Worm (Caenorhabditis elegans): ENCODE measurements around the gene C18D4.4.

Gene C18D4.4

DNA sequence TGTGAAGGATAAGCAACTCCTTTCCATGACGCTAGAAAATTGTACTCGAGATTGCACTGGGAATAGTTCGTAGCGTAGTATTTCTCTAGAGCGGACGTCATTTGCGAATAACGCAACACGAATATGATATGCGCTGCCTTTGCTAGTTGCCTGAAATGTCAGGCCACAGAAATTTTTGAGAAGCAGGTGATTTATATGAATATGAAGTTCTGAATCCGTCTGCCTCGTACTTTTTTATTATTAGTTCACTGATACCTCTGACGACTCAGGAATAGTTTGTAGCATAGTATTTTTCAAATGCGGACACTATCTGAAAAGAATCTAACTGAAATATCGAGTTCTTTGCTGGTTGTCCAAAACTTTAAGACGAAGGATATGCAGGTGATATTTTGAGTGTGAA lies 35.2 kb downstream of the C18D4.4 start, which contains the start of gene srh-118:
TSS of gene srh-118 (minus strand) at position 101 of the 400 bp plus-strand sequence.
- TF ChIP-seq tra-4 (tag; optimal IDR thresholded peaks at IDR 0.05): no peak
- no peak for TF ChIP-seq hmbx-1 (tag; optimal IDR thresholded peaks at IDR 0.05)
- TF ChIP-seq ama-1 (optimal IDR thresholded peaks at IDR 0.05): no peak
- no peak for TF ChIP-seq B0310.2 (tag; optimal IDR thresholded peaks at IDR 0.05)
- TF ChIP-seq pes-1 (GFP tag; IDR thresholded peaks at IDR 0.05): no peak
- no peak for TF ChIP-seq ceh-36 (tag; optimal IDR thresholded peaks at IDR 0.05)
- no peak for TF ChIP-seq F13C5.2 (tag; optimal IDR thresholded peaks at IDR 0.05)
- TF ChIP-seq tbx-11 (GFP tag; IDR thresholded peaks at IDR 0.05): no peak
- TF ChIP-seq tbx-37 (GFP tag; conservative IDR thresholded peaks at IDR 0.05): no peak
- no peak for TF ChIP-seq flt-1 (GFP tag; IDR thresholded peaks at IDR 0.05)
- no peak for TF ChIP-seq ceh-13 (GFP tag; optimal IDR thresholded peaks at IDR 0.05)
- TF ChIP-seq hmg-4 (GFP tag; optimal IDR thresholded peaks at IDR 0.05): no peak
- TF ChIP-seq ets-7 (tag; optimal IDR thresholded peaks at IDR 0.05): no peak
- TF ChIP-seq aly-1 (tag; optimal IDR thresholded peaks at IDR 0.05): no peak
- TF ChIP-seq scrt-1 (GFP tag; IDR thresholded peaks at IDR 0.05): no peak
- no peak for TF ChIP-seq sea-1 (GFP tag; conservative IDR thresholded peaks at IDR 0.05)
- TF ChIP-seq hnd-1 (tag; optimal IDR thresholded peaks at IDR 0.05): no peak

DNA sequence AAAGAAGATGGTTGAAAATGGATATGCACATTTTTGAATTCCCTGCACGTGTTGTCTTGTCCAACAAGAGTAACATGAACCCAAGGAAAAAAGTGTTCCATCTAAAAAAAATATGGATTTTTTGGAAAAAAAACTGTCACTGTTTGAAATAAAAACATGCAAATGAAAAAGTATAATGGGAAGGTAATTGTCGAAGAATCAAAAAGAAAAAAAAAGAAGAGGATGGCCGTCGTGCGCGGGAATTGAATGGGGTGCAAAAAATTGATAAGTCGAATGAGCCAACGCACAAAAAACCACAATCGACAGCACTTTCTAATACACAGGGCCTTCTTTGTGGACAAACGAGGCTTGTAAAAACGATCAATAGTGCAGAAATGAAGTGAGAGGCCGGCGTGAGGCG lies 37.6 kb downstream of the C18D4.4 start, which contains the start of gene fbxa-102:
TSS of gene fbxa-102 (minus strand) at position 101 of the 400 bp plus-strand sequence.
- TF ChIP-seq hnd-1 (tag; optimal IDR thresholded peaks at IDR 0.05): no peak
- no peak for TF ChIP-seq scrt-1 (GFP tag; IDR thresholded peaks at IDR 0.05)
- no peak for TF ChIP-seq B0310.2 (tag; optimal IDR thresholded peaks at IDR 0.05)

DNA sequence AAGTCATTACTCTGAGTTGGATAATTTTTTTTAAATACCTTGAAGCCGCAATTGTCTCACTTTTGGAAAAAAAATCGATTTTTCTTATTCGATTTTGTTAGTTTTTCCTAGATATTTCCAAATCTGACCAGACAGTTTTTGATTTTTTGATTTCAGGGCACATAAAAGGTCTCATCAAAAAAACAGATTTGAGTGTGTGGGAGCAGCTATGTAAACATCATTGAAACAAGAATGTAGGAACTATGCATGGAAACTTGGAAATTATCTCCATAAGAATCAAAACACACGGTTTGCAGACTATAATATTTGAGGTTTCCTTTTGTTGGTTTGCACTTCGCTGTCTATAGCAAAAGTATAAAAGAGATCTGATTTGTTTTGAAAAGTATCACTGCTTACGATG lies 45.3 kb downstream of the C18D4.4 start, which contains the start of gene scl-24:
TSS of gene scl-24 (plus strand) at position 301 of the 400 bp plus-strand sequence.
- TF ChIP-seq hmbx-1 (tag; optimal IDR thresholded peaks at IDR 0.05): no peak
- no peak for TF ChIP-seq pes-1 (GFP tag; IDR thresholded peaks at IDR 0.05)

- TF ChIP-seq F13C5.2 (tag; optimal IDR thresholded peaks at IDR 0.05): no peak
- TF ChIP-seq aly-1 (tag; optimal IDR thresholded peaks at IDR 0.05): no peak
- no peak for TF ChIP-seq tra-4 (tag; optimal IDR thresholded peaks at IDR 0.05)
- TF ChIP-seq sea-1 (GFP tag; conservative IDR thresholded peaks at IDR 0.05): no peak
- no peak for TF ChIP-seq ceh-13 (GFP tag; optimal IDR thresholded peaks at IDR 0.05)
- TF ChIP-seq hnd-1 (tag; optimal IDR thresholded peaks at IDR 0.05): no peak
- no peak for TF ChIP-seq flt-1 (GFP tag; IDR thresholded peaks at IDR 0.05)
- TF ChIP-seq tbx-37 (GFP tag; conservative IDR thresholded peaks at IDR 0.05): no peak
- TF ChIP-seq pes-1 (GFP tag; IDR thresholded peaks at IDR 0.05): no peak
- no peak for TF ChIP-seq B0310.2 (tag; optimal IDR thresholded peaks at IDR 0.05)
- TF ChIP-seq ama-1 (optimal IDR thresholded peaks at IDR 0.05): no peak
- no peak for TF ChIP-seq hmbx-1 (tag; optimal IDR thresholded peaks at IDR 0.05)
- TF ChIP-seq hmg-4 (GFP tag; optimal IDR thresholded peaks at IDR 0.05): no peak
- TF ChIP-seq tbx-11 (GFP tag; IDR thresholded peaks at IDR 0.05): no peak
- no peak for TF ChIP-seq ceh-36 (tag; optimal IDR thresholded peaks at IDR 0.05)
- TF ChIP-seq ets-7 (tag; optimal IDR thresholded peaks at IDR 0.05): no peak
- no peak for TF ChIP-seq scrt-1 (GFP tag; IDR thresholded peaks at IDR 0.05)
These were observed 46.2 kb downstream of the C18D4.4 start, which contains the start of gene srh-111 for ce11 chrV:17485078-17485477. Gene srh-111 (minus strand): TSS chrV:17485178.

All from whole organism, early embryonic.